Worm (Caenorhabditis elegans) whole organism, young adult: ENCODE measurements around the gene clec-169.

Experiments
- D2030.7 ChIP-seq: fragments of 200-800 bp; sonication (Bioruptor generic); IDR thresholded peaks from 2 replicates; pipeline ENCODE4 v1.3.6; 2022; ENCODE audit warnings: missing genetic modification reagents, missing genetic modification characterization, missing compliant biosample characterization
- F10E7.11 ChIP-seq: sonication (generic microtip); optimal IDR thresholded peaks from 2 replicates; lab custom pipeline; 2017; ENCODE audit warnings: mild to moderate bottlenecking, missing genetic modification characterization, moderate library complexity, missing compliant biosample characterization
- F22D6.2 ChIP-seq: sonication (generic microtip); optimal IDR thresholded peaks from 2 replicates; lab custom pipeline; 2016; ENCODE audit warnings: mild to moderate bottlenecking, missing genetic modification characterization, missing compliant biosample characterization
- F23B12.7 ChIP-seq: sonication (generic microtip); optimal IDR thresholded peaks from 2 replicates; lab custom pipeline; 2017; ENCODE audit warnings: missing genetic modification characterization, mild to moderate bottlenecking, missing compliant biosample characterization, antibody characterized with exemption, moderate library complexity; ENCODE audit not compliant: insufficient read depth
- F49E8.2 ChIP-seq: sonication (generic microtip); optimal IDR thresholded peaks from 3 replicates; lab custom pipeline; 2017; ENCODE audit warnings: missing genetic modification characterization, mild to moderate bottlenecking, missing compliant biosample characterization, antibody characterized with exemption, moderate library complexity; ENCODE audit not compliant: insufficient read depth
- F57A8.1 ChIP-seq: fragments of 200-800 bp; sonication (Bioruptor generic); optimal IDR thresholded peaks from 2 replicates; lab custom pipeline; 2018; ENCODE audit warnings: mild to moderate bottlenecking, missing genetic modification characterization, moderate library complexity, missing compliant biosample characterization
- K12H6.12 ChIP-seq: fragments of 200-800 bp; sonication (Bioruptor generic); optimal IDR thresholded peaks from 2 replicates; lab custom pipeline; 2018; ENCODE audit warnings: mild to moderate bottlenecking, missing genetic modification characterization, missing compliant biosample characterization
- Y53F4B.3 ChIP-seq: fragments of 200-800 bp; sonication (Bioruptor generic); IDR thresholded peaks from 2 replicates; pipeline ENCODE4 v1.3.6; 2022; ENCODE audit warnings: missing genetic modification reagents, missing genetic modification characterization, missing compliant biosample characterization
- attf-6 ChIP-seq: fragments of 200-800 bp; sonication (Bioruptor generic); IDR thresholded peaks from 2 replicates; pipeline ENCODE4 v1.3.6; 2022; ENCODE audit warnings: missing genetic modification reagents, missing genetic modification characterization, missing compliant biosample characterization
- bed-2 ChIP-seq: fragments of 200-800 bp; sonication (Bioruptor generic); IDR thresholded peaks from 2 replicates; pipeline ENCODE4 v1.3.6; 2022; ENCODE audit warnings: missing genetic modification reagents, missing genetic modification characterization, missing compliant biosample characterization
- ceh-58 ChIP-seq: fragments of 200-800 bp; sonication (Bioruptor generic); IDR thresholded peaks from 2 replicates; pipeline ENCODE4 v1.3.6; 2022; ENCODE audit warnings: missing genetic modification characterization, missing compliant biosample characterization
- ceh-79 ChIP-seq: sonication (generic microtip); optimal IDR thresholded peaks from 2 replicates; lab custom pipeline; 2017; ENCODE audit warnings: mild to moderate bottlenecking, missing genetic modification characterization, missing compliant biosample characterization
- chd-7 ChIP-seq: sonication (generic microtip); optimal IDR thresholded peaks from 2 replicates; lab custom pipeline; 2016; ENCODE audit warnings: mild to moderate bottlenecking, missing genetic modification characterization, moderate library complexity, missing compliant biosample characterization
- die-1 ChIP-seq: sonication (generic microtip); optimal IDR thresholded peaks from 2 replicates; lab custom pipeline; 2016; ENCODE audit warnings: missing genotype, mild to moderate bottlenecking, missing genetic modification characterization, missing compliant biosample characterization
- dpff-1 ChIP-seq: sonication (generic microtip); optimal IDR thresholded peaks from 2 replicates; lab custom pipeline; 2017; ENCODE audit warnings: mild to moderate bottlenecking, missing genetic modification characterization, missing compliant biosample characterization
- dpl-1 ChIP-seq: fragments of 150-350 bp; optimal IDR thresholded peaks from 2 replicates; lab custom pipeline; 2014; ENCODE audit warnings: missing biosample characterization, missing genetic modification reagents, missing genetic modification characterization
- egl-18 ChIP-seq: fragments of 200-800 bp; sonication (Bioruptor generic); IDR thresholded peaks from 2 replicates; pipeline ENCODE4 v1.3.6; 2022; ENCODE audit warnings: missing genetic modification reagents, missing genetic modification characterization, missing compliant biosample characterization
- ets-4 ChIP-seq: fragments of 200-800 bp; sonication (Bioruptor generic); optimal IDR thresholded peaks from 2 replicates; lab custom pipeline; 2018; ENCODE audit warnings: mild to moderate bottlenecking, missing genetic modification characterization, missing compliant biosample characterization
- fkh-3 ChIP-seq: sonication (generic microtip); optimal IDR thresholded peaks from 2 replicates; lab custom pipeline; 2016; ENCODE audit warnings: mild to moderate bottlenecking, missing genetic modification characterization, missing compliant biosample characterization
- hlh-12 ChIP-seq: sonication (generic microtip); optimal IDR thresholded peaks from 2 replicates; lab custom pipeline; 2016; ENCODE audit warnings: missing genetic modification characterization, missing compliant biosample characterization
- hmg-20 ChIP-seq: fragments of 200-800 bp; sonication (Bioruptor generic); IDR thresholded peaks from 2 replicates; pipeline ENCODE4 v1.3.6; 2022; ENCODE audit warnings: missing genetic modification reagents, missing genetic modification characterization, missing compliant biosample characterization
- lag-1 ChIP-seq: fragments of 200-800 bp; sonication (Bioruptor generic); IDR thresholded peaks from 2 replicates; pipeline ENCODE4 v1.3.6; 2022; ENCODE audit warnings: missing genetic modification reagents, missing genetic modification characterization, missing compliant biosample characterization
- lin-35 ChIP-seq, 3 experiments: fragments of 150-350 bp in 2 of 3; sonication (generic microtip) in 1 of 3; optimal IDR thresholded peaks; 2 replicates each; lab custom pipeline; 2014 to 2018; ENCODE audit warnings: missing biosample characterization in 3 of 3, missing genetic modification characterization in 3 of 3, missing genetic modification reagents in 3 of 3
- lin-54 ChIP-seq: fragments of 200-800 bp; sonication (Bioruptor generic); optimal IDR thresholded peaks from 2 replicates; lab custom pipeline; 2018; ENCODE audit warnings: mild to moderate bottlenecking, missing genetic modification characterization, missing compliant biosample characterization
- lir-1 ChIP-seq: fragments of 200-800 bp; sonication (Bioruptor generic); conservative IDR thresholded peaks from 2 replicates; pipeline ENCODE4 v1.3.6; 2022; ENCODE audit warnings: missing genetic modification reagents, missing genetic modification characterization, missing compliant biosample characterization
- madf-8 ChIP-seq: fragments of 200-800 bp; sonication (Bioruptor generic); conservative IDR thresholded peaks from 2 replicates; pipeline ENCODE4 v1.3.6; 2022; ENCODE audit warnings: missing genetic modification reagents, missing genetic modification characterization, missing compliant biosample characterization
- nhr-120 ChIP-seq: fragments of 200-800 bp; sonication (Bioruptor generic); IDR thresholded peaks from 2 replicates; pipeline ENCODE4 v1.3.6; 2022; ENCODE audit warnings: missing genetic modification characterization, missing compliant biosample characterization
- nhr-80 ChIP-seq: sonication (generic microtip); optimal IDR thresholded peaks from 2 replicates; lab custom pipeline; 2016; ENCODE audit warnings: missing genetic modification characterization, missing compliant biosample characterization
- pbrm-1 ChIP-seq: fragments of 200-800 bp; sonication (Bioruptor generic); IDR thresholded peaks from 2 replicates; pipeline ENCODE4 v1.3.6; 2022; ENCODE audit warnings: missing genetic modification reagents, missing genetic modification characterization, missing compliant biosample characterization
- pha-4 ChIP-seq: fragments of 150-350 bp; sonication (generic microtip); optimal IDR thresholded peaks from 2 replicates; lab custom pipeline; 2014; ENCODE audit warnings: missing biosample characterization, missing genetic modification reagents, missing genetic modification characterization
- rcor-1 ChIP-seq: fragments of 200-800 bp; sonication (Bioruptor generic); IDR thresholded peaks from 2 replicates; pipeline ENCODE4 v1.3.6; 2022; ENCODE audit warnings: missing genetic modification reagents, missing genetic modification characterization, missing compliant biosample characterization
- rec-8 ChIP-seq, 2 experiments: sonication (generic microtip); optimal IDR thresholded peaks; 2 replicates each; lab custom pipeline; 2016; ENCODE audit warnings: mild to moderate bottlenecking in 2 of 2, missing genetic modification characterization in 2 of 2, missing genetic modification reagents in 2 of 2, missing genotype in 2 of 2, missing biosample characterization in 1 of 2, missing compliant biosample characterization in 1 of 2, moderate library complexity in 1 of 2
- sdz-38 ChIP-seq: sonication (generic microtip); optimal IDR thresholded peaks from 2 replicates; lab custom pipeline; 2016; ENCODE audit warnings: missing genotype, missing genetic modification characterization, missing compliant biosample characterization
- snpc-1.3 ChIP-seq: sonication (generic microtip); optimal IDR thresholded peaks from 2 replicates; lab custom pipeline; 2017; ENCODE audit warnings: missing genetic modification characterization, mild to moderate bottlenecking, missing compliant biosample characterization, antibody characterized with exemption, moderate library complexity, missing genotype, missing genetic modification reagents; ENCODE audit not compliant: insufficient read depth
- somi-1 ChIP-seq: fragments of 200-800 bp; sonication (Bioruptor generic); optimal IDR thresholded peaks from 2 replicates; lab custom pipeline; 2018; ENCODE audit warnings: mild to moderate bottlenecking, missing genetic modification characterization, missing compliant biosample characterization
- ztf-22 ChIP-seq: fragments of 200-800 bp; sonication (Bioruptor generic); optimal IDR thresholded peaks from 2 replicates; lab custom pipeline; 2018; ENCODE audit warnings: mild to moderate bottlenecking, missing genetic modification characterization, moderate library complexity, missing compliant biosample characterization

Gene clec-169

DNA sequence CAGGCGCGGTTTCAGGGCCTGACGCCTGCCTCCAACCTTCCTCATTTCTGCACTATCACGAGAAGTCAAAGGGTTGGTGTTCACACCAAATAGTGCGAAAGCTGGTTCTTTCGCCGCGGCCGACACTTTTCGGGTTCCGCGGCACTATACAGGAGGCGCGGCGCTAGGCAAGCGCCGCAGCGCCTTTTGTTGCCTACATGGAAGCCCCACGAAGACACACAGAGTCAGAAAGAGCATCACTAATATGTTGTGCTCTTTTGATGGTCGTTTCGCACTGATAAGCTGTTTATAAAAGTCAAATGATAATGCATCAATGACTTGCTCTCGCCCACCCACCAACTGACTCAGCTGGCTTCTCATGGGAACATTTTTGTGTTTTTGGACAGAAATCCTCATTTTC is 49.2 kb upstream of the clec-169 start (continued):
- no peak for TF ChIP-seq egl-18
- TF ChIP-seq ceh-79 (tag; lab: Kevin White, UChicago) = no peak
- no peak for TF ChIP-seq F49E8.2
- TF ChIP-seq, all 124 proteins: peak for 5

DNA sequence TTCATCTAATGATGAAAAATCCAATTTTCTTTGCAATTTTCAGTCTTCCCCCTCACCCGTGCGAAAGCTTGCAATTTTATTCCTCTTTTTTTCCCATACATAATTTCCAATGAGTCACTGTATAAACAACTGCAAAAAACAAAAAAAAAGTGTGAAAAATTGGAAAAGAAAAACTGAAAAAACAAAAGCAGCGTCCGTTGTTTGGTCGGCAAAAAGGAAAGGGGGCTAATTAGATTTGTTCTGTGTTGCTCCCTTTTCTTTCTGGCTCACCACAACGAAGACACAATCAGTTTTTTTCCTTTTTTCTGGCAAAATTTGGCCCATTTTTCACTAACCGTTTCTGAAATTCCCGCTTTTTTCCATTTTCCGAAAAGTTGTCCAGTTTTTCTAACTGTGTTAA is 48.8 kb upstream of the clec-169 start:
- no peak for TF ChIP-seq D2030.7 (GFP tag; lab: Robert Waterston, UW)
- no peak for TF ChIP-seq ceh-58 (GFP tag; lab: Robert Waterston, UW)
- TF ChIP-seq somi-1 = no peak
- no peak for TF ChIP-seq fkh-3 (tag; lab: Kevin White, UChicago)
- no peak for TF ChIP-seq F10E7.11 (tag; lab: Kevin White, UChicago)
- TF ChIP-seq nhr-120 (GFP tag; lab: Robert Waterston, UW) = no peak
- no peak for TF ChIP-seq bed-2
- TF ChIP-seq chd-7 (tag; lab: Kevin White, UChicago) = no peak
- TF ChIP-seq ets-4 (GFP tag; lab: Kevin White, UChicago) = no peak
- TF ChIP-seq madf-8 (GFP tag; lab: Robert Waterston, UW) = no peak
- no peak for TF ChIP-seq pbrm-1
- TF ChIP-seq, all 124 proteins: peak for 0

DNA sequence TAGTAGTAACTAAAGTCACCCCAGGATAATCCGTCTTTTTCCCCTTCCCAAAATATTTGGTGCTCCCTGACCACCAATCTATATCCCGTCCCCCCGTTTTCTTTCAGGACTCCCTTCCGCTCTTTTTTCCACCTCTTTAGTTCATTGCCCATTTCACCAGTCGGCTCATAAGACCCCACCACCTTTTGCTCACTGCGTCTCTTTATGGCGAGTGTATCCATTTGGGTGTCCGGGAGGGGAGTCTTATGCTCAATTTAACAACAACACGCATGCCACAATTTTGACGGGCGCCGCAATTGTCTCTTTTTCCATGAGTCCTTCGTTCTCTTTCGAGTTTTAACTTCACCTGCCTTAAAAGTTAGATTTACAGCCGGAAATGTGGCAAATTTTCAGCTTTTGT is 47.9 kb upstream of the clec-169 start:
- TF ChIP-seq egl-18 = no peak
- no peak for TF ChIP-seq rcor-1 (GFP tag; lab: Robert Waterston, UW)
- no peak for TF ChIP-seq snpc-1.3 (tag; lab: Kevin White, UChicago)
- TF ChIP-seq dpl-1 (GFP tag; lab: Kevin White, UChicago) = no peak
- no peak for TF ChIP-seq F23B12.7 (tag; lab: Kevin White, UChicago)
- no peak for TF ChIP-seq K12H6.12
- no peak for TF ChIP-seq lir-1 (GFP tag; lab: Robert Waterston, UW)
- no peak for TF ChIP-seq hmg-20 (GFP tag; lab: Robert Waterston, UW)
- TF ChIP-seq attf-6 = no peak

DNA sequence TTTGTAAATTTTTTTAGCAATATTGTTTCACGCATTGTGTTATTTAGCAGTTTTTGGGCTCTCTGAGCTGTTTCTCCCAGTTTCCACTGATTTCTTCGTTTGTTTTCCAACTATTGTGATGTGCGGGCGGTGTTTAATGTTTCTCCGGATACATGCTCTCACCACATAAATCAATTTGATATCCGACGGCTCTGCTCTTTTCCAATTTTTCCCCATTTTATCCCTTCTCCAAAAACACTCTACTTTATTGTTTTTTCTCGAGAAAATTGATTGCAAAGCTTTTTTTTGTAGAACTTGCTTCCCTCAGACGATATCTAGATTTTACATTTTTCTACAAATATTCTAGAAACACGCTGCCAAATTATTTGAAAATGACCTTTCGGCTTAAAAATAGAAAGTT is 45.6 kb upstream of the clec-169 start:
- no peak for TF ChIP-seq rec-8 (tag; optimal IDR thresholded peaks at IDR 0.05; lab: Kevin White, UChicago)
- TF ChIP-seq die-1 = no peak
- no peak for TF ChIP-seq ztf-22 (GFP tag; lab: Kevin White, UChicago)
- no peak for TF ChIP-seq D2030.7 (GFP tag; lab: Robert Waterston, UW)
- no peak for TF ChIP-seq pha-4 (tag; lab: Kevin White, UChicago)
- no peak for TF ChIP-seq dpff-1
- no peak for TF ChIP-seq lag-1 (GFP tag; lab: Robert Waterston, UW)
- no peak for TF ChIP-seq F57A8.1
- no peak for TF ChIP-seq Y53F4B.3

DNA sequence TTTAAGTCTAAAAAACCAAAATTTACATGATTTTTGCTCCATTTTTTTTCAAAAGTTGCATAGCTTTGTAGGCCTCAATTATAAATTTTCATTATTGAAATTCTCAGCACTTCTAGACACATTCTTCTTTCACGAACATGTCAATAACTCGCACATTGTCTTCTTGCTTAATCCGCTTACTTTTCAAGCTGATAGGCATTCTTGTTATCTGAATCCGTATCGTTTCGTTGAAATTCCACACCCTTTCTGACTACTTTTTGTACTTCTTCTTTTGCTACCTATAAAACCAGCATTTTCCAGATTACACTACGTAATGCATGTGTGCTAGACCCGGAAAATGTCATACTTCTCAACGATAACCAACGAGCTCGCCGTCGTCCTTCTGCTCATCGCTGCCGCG is 44.8 kb upstream of the clec-169 start, which contains the start of gene W09G12.9:
TSS of gene W09G12.9 (plus strand) at position 301 of the 400 bp plus-strand sequence.
- TF ChIP-seq sdz-38 (no peak), F22D6.2 (no peak), lin-54 (no peak), lin-35 (GFP tag; optimal IDR thresholded peaks at IDR 0.05; lab: Kevin White, UChicago) (no peak), nhr-80 (tag; lab: Kevin White, UChicago) (peak; percentile 40), hlh-12 (tag; lab: Kevin White, UChicago) (no peak)
